Fruit fly (Drosophila melanogaster): ENCODE measurements around the gene twit.
A peak's percentile ranks its signal among the peaks of the same experiment; 100 is the strongest.

twit gene

dm6 chr2L:20821249-20822024 is 30.9 kb upstream of the twit start:
- no peak for TF ChIP-seq sage (GFP tag; optimal IDR thresholded peaks at IDR 0.05)
- TF ChIP-seq Sp1 (GFP tag; optimal IDR thresholded peaks at IDR 0.05): no peak
- TF ChIP-seq dl (GFP tag; optimal IDR thresholded peaks at IDR 0.05; ENCODE audit: insufficient read depth in 1 of 2, partially characterized antibody in 2 of 2): peak; percentile 69 to 87
- peak; percentile 3 for TF ChIP-seq psq (GFP tag; optimal IDR thresholded peaks at IDR 0.05)
- no peak for TF ChIP-seq pan (optimal IDR thresholded peaks at IDR 0.05)
- peak; percentile 80 for TF ChIP-seq Dif (GFP tag; optimal IDR thresholded peaks at IDR 0.05; ENCODE audit: partially characterized antibody)
- no peak for TF ChIP-seq CrebA (GFP tag; optimal IDR thresholded peaks at IDR 0.05; ENCODE audit: borderline replicate concordance)
- peak; percentile 8 for TF ChIP-seq h (GFP tag; optimal IDR thresholded peaks at IDR 0.05)
- TF ChIP-seq jim (GFP tag; optimal IDR thresholded peaks at IDR 0.05): no peak
- no peak for TF ChIP-seq lola (GFP tag; optimal IDR thresholded peaks at IDR 0.05)
- TF ChIP-seq Vsx2 (GFP tag; optimal IDR thresholded peaks at IDR 0.05; ENCODE audit: partially characterized antibody): peak; percentile 71
- no peak for TF ChIP-seq Rel (GFP tag; optimal IDR thresholded peaks at IDR 0.05)
- peak; percentile 26 for TF ChIP-seq Rel (tag; optimal IDR thresholded peaks at IDR 0.05)

dm6 chr2L:20822025-20822371 is 30.4 kb upstream of the twit start:
- TF ChIP-seq ey (GFP tag; optimal IDR thresholded peaks at IDR 0.05): no peak
- no peak for TF ChIP-seq CG32264 (GFP tag; optimal IDR thresholded peaks at IDR 0.05)
- TF ChIP-seq N (GFP tag; optimal IDR thresholded peaks at IDR 0.05): peak; percentile 10

dm6 chr2L:20822489-20823195 is 29.7 kb upstream of the twit start, which contains the start of gene CG9331:
Gene CG9331 (plus strand): TSS chr2L:20822828.
- no peak for TF ChIP-seq Sp1 (GFP tag; optimal IDR thresholded peaks at IDR 0.05)
- no peak for TF ChIP-seq Rel (GFP tag; optimal IDR thresholded peaks at IDR 0.05)
- TF ChIP-seq Rel (tag; optimal IDR thresholded peaks at IDR 0.05): peak; percentile 56
- TF ChIP-seq Dif (GFP tag; optimal IDR thresholded peaks at IDR 0.05; ENCODE audit: partially characterized antibody): peak; percentile 38
- TF ChIP-seq dl (GFP tag; optimal IDR thresholded peaks at IDR 0.05; ENCODE audit: insufficient read depth in 1 of 2, partially characterized antibody in 2 of 2): peak in 1 of 2 experiments; percentile 59
- peak; percentile 53 for TF ChIP-seq Vsx2 (GFP tag; optimal IDR thresholded peaks at IDR 0.05; ENCODE audit: partially characterized antibody)
- TF ChIP-seq N (GFP tag; optimal IDR thresholded peaks at IDR 0.05): no peak
- TF ChIP-seq psq (GFP tag; optimal IDR thresholded peaks at IDR 0.05): peak; percentile 14
- TF ChIP-seq woc (GFP tag; optimal IDR thresholded peaks at IDR 0.05): peak; percentile 5

dm6 chr2L:20823196-20824105 is 28.9 kb upstream of the twit start:
- TF ChIP-seq fru (GFP tag; optimal IDR thresholded peaks at IDR 0.05) (peak; percentile 0), HLH106 (tag; optimal IDR thresholded peaks at IDR 0.05) (peak; percentile 49), Hr83 (GFP tag; optimal IDR thresholded peaks at IDR 0.05; ENCODE audit: poor library complexity, severe bottlenecking) (peak; percentile 33), Rel (GFP tag; optimal IDR thresholded peaks at IDR 0.05) (peak; percentile 84), Rel (tag; optimal IDR thresholded peaks at IDR 0.05) (peak; percentile 100), psq (GFP tag; optimal IDR thresholded peaks at IDR 0.05) (peak; percentile 13), usp (GFP tag; optimal IDR thresholded peaks at IDR 0.05) (no peak), jim (GFP tag; optimal IDR thresholded peaks at IDR 0.05) (peak; percentile 70), sv (GFP tag; optimal IDR thresholded peaks at IDR 0.05) (no peak), lola (GFP tag; optimal IDR thresholded peaks at IDR 0.05) (no peak), dsf (GFP tag; optimal IDR thresholded peaks at IDR 0.05; ENCODE audit: borderline replicate concordance) (no peak), tai (GFP tag; optimal IDR thresholded peaks at IDR 0.05) (no peak), Myc (optimal IDR thresholded peaks at IDR 0.05) (peak; percentile 91), Dif (GFP tag; optimal IDR thresholded peaks at IDR 0.05; ENCODE audit: partially characterized antibody) (peak; percentile 92), Sp1 (GFP tag; optimal IDR thresholded peaks at IDR 0.05) (peak; percentile 13), CG9705 (GFP tag; optimal IDR thresholded peaks at IDR 0.05) (no peak), CrebA (GFP tag; optimal IDR thresholded peaks at IDR 0.05; ENCODE audit: borderline replicate concordance) (peak; percentile 65), OdsH (GFP tag; optimal IDR thresholded peaks at IDR 0.05) (no peak), Abd-B (GFP tag; optimal IDR thresholded peaks at IDR 0.05) (no peak), GATAd (GFP tag; optimal IDR thresholded peaks at IDR 0.05) (peak; percentile 92), CG32264 (GFP tag; optimal IDR thresholded peaks at IDR 0.05) (no peak), Dfd (GFP tag; optimal IDR thresholded peaks at IDR 0.05) (no peak), dl (GFP tag; optimal IDR thresholded peaks at IDR 0.05; ENCODE audit: insufficient read depth in 1 of 2, partially characterized antibody in 2 of 2) (peak; percentile 76 to 79), Hr78 (GFP tag; optimal IDR thresholded peaks at IDR 0.05) (no peak), brk (GFP tag; optimal IDR thresholded peaks at IDR 0.05) (peak; percentile 6), woc (GFP tag; optimal IDR thresholded peaks at IDR 0.05) (peak; percentile 48), Mio (GFP tag; optimal IDR thresholded peaks at IDR 0.05) (no peak), sage (GFP tag; optimal IDR thresholded peaks at IDR 0.05) (no peak), foxo (GFP tag; optimal IDR thresholded peaks at IDR 0.05) (no peak), rgr (GFP tag; optimal IDR thresholded peaks at IDR 0.05) (peak; percentile 33), N (GFP tag; optimal IDR thresholded peaks at IDR 0.05) (no peak), pan (optimal IDR thresholded peaks at IDR 0.05) (no peak), ey (GFP tag; optimal IDR thresholded peaks at IDR 0.05) (no peak), br (GFP tag; optimal IDR thresholded peaks at IDR 0.05) (peak; percentile 59)
